Fruit fly (Drosophila melanogaster): ENCODE measurements around the gene SLIRP2.

SLIRP2 gene

DNA sequence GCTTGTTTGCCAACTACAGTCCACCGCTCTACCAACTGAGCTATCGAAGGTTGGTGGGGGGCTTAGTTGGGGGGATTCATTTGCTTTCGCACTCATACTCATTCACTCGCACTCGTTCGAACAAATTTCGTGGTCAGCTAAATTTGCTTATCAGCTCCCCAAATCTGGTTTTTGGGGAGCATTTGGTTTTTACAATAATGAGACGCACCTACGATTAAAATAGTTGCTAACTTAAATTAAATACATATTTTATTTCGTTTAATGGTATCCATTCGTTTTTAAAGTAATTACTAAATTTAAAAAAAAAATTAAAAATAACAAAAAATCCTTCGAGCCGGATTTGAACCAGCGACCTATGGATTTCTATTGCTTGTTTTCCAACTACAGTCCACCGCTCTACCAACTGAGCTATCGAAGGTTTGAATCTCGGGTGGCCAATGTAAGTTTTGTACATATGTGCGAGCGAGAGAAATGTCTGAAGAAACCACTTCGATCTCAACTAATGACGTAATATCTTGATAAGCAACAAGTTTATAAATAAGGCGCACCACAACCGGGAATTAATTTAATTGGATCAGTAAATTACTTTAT, 8.4 kb upstream of the SLIRP2 start (continued):
- peak; percentile 32 for TF ChIP-seq Med (GFP tag)
- 0 out of 2 replicates have a peak, but pooled peaks have one; percentile 24 for TF ChIP-seq vvl (GFP tag; IDR thresholded peaks at IDR 0.05)
- TF ChIP-seq Opbp (GFP tag; IDR thresholded peaks at IDR 0.05; ENCODE audit: partially characterized antibody) = peak; percentile 52
- TF ChIP-seq CG4404 (GFP tag; IDR thresholded peaks at IDR 0.05) = no peak
- TF ChIP-seq amos (GFP tag; IDR thresholded peaks at IDR 0.05; ENCODE audit: partially characterized antibody) = peak; percentile 73
- TF ChIP-seq CG14860 (GFP tag; IDR thresholded peaks at IDR 0.05; ENCODE audit: partially characterized antibody) = peak; percentile 56; the same call in 2 of the 3 replicates
- peak; percentile 42; the same call in 1 of the 2 replicates for TF ChIP-seq CG42726 (GFP tag; IDR thresholded peaks at IDR 0.05; ENCODE audit: partially characterized antibody)
- TF ChIP-seq chinmo (GFP tag; IDR thresholded peaks at IDR 0.05; ENCODE audit: partially characterized antibody) = 0 out of 4 replicates have a peak, but pooled peaks have one; percentile 17
- peak; percentile 36 for TF ChIP-seq BtbVII (GFP tag; optimal IDR thresholded peaks at IDR 0.05)
- TF ChIP-seq CG16813 (GFP tag; IDR thresholded peaks at IDR 0.05; ENCODE audit: partially characterized antibody) = peak; percentile 68
- TF ChIP-seq CG11504 (tag; optimal IDR thresholded peaks at IDR 0.05) = peak; percentile 13
- TF ChIP-seq aop (GFP tag; IDR thresholded peaks at IDR 0.05) = no peak
- TF ChIP-seq sna (GFP tag; IDR thresholded peaks at IDR 0.05; ENCODE audit: partially characterized antibody) = peak; percentile 38
- TF ChIP-seq HLH4C (GFP tag; IDR thresholded peaks at IDR 0.05; ENCODE audit: partially characterized antibody) = peak; percentile 58
- peak in 1 of 2 experiments; percentile 40 for TF ChIP-seq eve (GFP tag; optimal IDR thresholded peaks at IDR 0.05)
- peak; percentile 70 for TF ChIP-seq bbx (GFP tag; IDR thresholded peaks at IDR 0.05; ENCODE audit: partially characterized antibody)
- TF ChIP-seq ems (GFP tag; optimal IDR thresholded peaks at IDR 0.05) = no peak
- TF ChIP-seq Scr (GFP tag; IDR thresholded peaks at IDR 0.05; ENCODE audit: partially characterized antibody) = peak; percentile 65
- no peak for TF ChIP-seq Asciz (GFP tag; optimal IDR thresholded peaks at IDR 0.05)

DNA sequence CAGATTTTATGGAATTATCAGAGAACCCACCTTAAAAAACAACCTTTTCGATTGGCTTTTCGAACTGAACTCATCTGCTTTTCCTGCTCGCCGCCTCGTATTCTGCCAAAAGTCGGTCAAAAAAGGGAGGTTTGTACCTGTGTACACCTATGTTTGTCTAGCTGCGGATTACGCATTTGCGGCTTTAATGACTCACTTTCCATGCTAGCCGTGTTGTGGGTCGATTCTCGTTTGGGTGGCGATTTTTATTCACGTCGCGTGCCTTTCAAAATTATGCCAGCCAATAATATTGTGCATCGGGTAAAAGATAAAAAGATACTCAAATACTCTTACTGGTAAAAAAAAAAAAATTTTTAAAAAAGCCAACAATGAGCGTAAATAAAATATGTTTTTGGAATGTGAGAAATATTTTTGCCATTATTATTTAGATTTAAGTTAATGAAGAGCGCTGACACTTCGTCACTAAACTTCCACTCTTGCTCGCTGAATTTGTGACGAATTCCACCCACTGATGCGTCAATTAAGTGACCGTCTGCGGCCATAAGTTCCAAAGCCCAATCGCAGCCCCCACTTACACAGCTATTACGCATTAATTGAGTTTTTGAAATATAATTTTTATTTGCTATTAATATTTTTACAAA, 5.2 kb upstream of the SLIRP2 start, which contains the start of gene Cyp313b1:
TSS of gene Cyp313b1 (minus strand) at position 71 of the 641 bp plus-strand sequence.
- no peak for TF ChIP-seq Dbx (GFP tag; IDR thresholded peaks at IDR 0.05)
- peak; percentile 34 for TF ChIP-seq D19A (tag; optimal IDR thresholded peaks at IDR 0.05)
- TF ChIP-seq amos (GFP tag; IDR thresholded peaks at IDR 0.05; ENCODE audit: partially characterized antibody) = no peak
- no peak for TF ChIP-seq otp (GFP tag; IDR thresholded peaks at IDR 0.05)
- TF ChIP-seq zfh1 (GFP tag; IDR thresholded peaks at IDR 0.05) = no peak
- TF ChIP-seq CG6254 (GFP tag; optimal IDR thresholded peaks at IDR 0.05) = no peak
- no peak for TF ChIP-seq Gsc (GFP tag; IDR thresholded peaks at IDR 0.05)
- TF ChIP-seq CG18599 (GFP tag; optimal IDR thresholded peaks at IDR 0.05) = no peak
- TF ChIP-seq row (GFP tag; IDR thresholded peaks at IDR 0.05) = peak; percentile 51; the same call in 2 of the 3 replicates
- no peak for TF ChIP-seq dmrt11E (tag; optimal IDR thresholded peaks at IDR 0.05)
- TF ChIP-seq CG30403 (GFP tag; optimal IDR thresholded peaks at IDR 0.05) = peak; percentile 1
- TF ChIP-seq Nf-YA (GFP tag; IDR thresholded peaks at IDR 0.05) = no peak
- TF ChIP-seq CG2875 (GFP tag; optimal IDR thresholded peaks at IDR 0.05) = no peak
- TF ChIP-seq Sry-β (GFP tag; optimal IDR thresholded peaks at IDR 0.05) = no peak
- TF ChIP-seq tgo (GFP tag; IDR thresholded peaks at IDR 0.05) = peak; percentile 21; the same call in 1 of the 3 replicates
- peak; percentile 94 for TF ChIP-seq Ets65A (GFP tag)
- TF ChIP-seq Atf-2 (GFP tag; optimal IDR thresholded peaks at IDR 0.05) = no peak
- TF ChIP-seq CG6854 (GFP tag; optimal IDR thresholded peaks at IDR 0.05) = no peak
- TF ChIP-seq peb (GFP tag; IDR thresholded peaks at IDR 0.05) = no peak
- no peak for TF ChIP-seq CG6813 (GFP tag; optimal IDR thresholded peaks at IDR 0.05)
- TF ChIP-seq chinmo (GFP tag; IDR thresholded peaks at IDR 0.05; ENCODE audit: partially characterized antibody) = 0 out of 4 replicates have a peak, but pooled peaks have one; percentile 46
- no peak for TF ChIP-seq CoRest (tag; optimal IDR thresholded peaks at IDR 0.05)
- peak; percentile 13 for TF ChIP-seq CG2120 (GFP tag; optimal IDR thresholded peaks at IDR 0.05)
- TF ChIP-seq CG1832 (GFP tag; optimal IDR thresholded peaks at IDR 0.05) = no peak
- TF ChIP-seq dpn (GFP tag; optimal IDR thresholded peaks at IDR 0.05) = peak in 1 of 2 experiments; percentile 6
- no peak for TF ChIP-seq cg (GFP tag; optimal IDR thresholded peaks at IDR 0.05)
- no peak for TF ChIP-seq Dad (GFP tag; optimal IDR thresholded peaks at IDR 0.05)
- no peak for TF ChIP-seq Xbp1 (GFP tag; optimal IDR thresholded peaks at IDR 0.05)
- peak; percentile 22; the same call in 1 of the 4 replicates for TF ChIP-seq Gug (GFP tag; IDR thresholded peaks at IDR 0.05)
- no peak for TF ChIP-seq BtbVII (GFP tag; optimal IDR thresholded peaks at IDR 0.05)

Data from whole organism, embryonic.